Worm (Caenorhabditis elegans): ENCODE results near the gene K09C6.2.

Gene K09C6.2

ce11 chrV:854966-855365 is 1.7 kb upstream of the K09C6.2 start, which contains the start of gene K09C6.9:
Gene K09C6.9, minus strand, starts transcription at chrV:855066.
- TF ChIP-seq egl-27 (tag; optimal IDR thresholded peaks at IDR 0.05): no peak
- TF ChIP-seq eor-1 (tag; optimal IDR thresholded peaks at IDR 0.05): no peak
- no peak for TF ChIP-seq elt-1 (tag; optimal IDR thresholded peaks at IDR 0.05)
- TF ChIP-seq ceh-28 (tag; optimal IDR thresholded peaks at IDR 0.05): no peak
- no peak for TF ChIP-seq mml-1 (tag; optimal IDR thresholded peaks at IDR 0.05)
- no peak for TF ChIP-seq nhr-12 (tag; optimal IDR thresholded peaks at IDR 0.05)
- no peak for TF ChIP-seq nhr-28 (tag; optimal IDR thresholded peaks at IDR 0.05)
- TF ChIP-seq zag-1 (tag; optimal IDR thresholded peaks at IDR 0.05): no peak
- TF ChIP-seq pqm-1 (tag; optimal IDR thresholded peaks at IDR 0.05): no peak
- no peak for TF ChIP-seq aly-2 (tag; optimal IDR thresholded peaks at IDR 0.05)
- no peak for TF ChIP-seq ztf-4 (tag; optimal IDR thresholded peaks at IDR 0.05)
- TF ChIP-seq elt-2 (tag; optimal IDR thresholded peaks at IDR 0.05): no peak
- TF ChIP-seq fkh-10 (GFP tag; optimal IDR thresholded peaks at IDR 0.05): no peak
- TF ChIP-seq lin-15B (tag; optimal IDR thresholded peaks at IDR 0.05): no peak
- TF ChIP-seq elt-3 (tag; optimal IDR thresholded peaks at IDR 0.05): no peak
- no peak for TF ChIP-seq mdl-1 (tag; optimal IDR thresholded peaks at IDR 0.05)
- TF ChIP-seq skn-1 (tag; optimal IDR thresholded peaks at IDR 0.05): no peak
- no peak for TF ChIP-seq unc-62 (GFP tag; optimal IDR thresholded peaks at IDR 0.05)

DNA sequence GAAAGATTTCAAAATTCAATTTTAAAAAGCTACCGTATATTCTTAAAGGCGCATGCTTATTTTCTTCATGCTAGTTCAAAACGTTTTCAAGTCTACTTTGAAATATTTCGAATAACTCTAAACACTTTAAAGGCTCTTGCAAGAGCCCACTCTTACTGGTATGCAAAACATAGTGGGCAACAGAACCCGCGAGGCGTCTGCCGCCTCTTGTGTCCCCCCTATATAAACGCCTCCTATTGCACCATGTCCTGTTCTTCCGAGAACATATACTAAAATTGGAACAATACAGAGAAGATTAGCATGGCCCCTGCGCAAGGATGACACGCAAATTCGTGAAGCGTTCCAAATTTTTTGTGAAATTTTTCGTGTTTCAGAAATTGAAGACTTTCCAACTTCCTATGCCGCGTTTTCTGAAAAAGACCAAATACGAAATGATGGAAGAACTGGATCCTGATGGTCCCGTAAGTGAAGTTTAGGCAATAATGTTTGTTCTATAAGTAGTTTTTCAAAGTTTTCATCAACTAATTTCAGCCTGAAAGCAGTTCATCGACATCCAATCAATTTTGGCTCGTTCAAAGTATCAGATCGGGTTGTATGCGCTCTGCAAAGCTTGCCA is 2.3 kb downstream of the K09C6.2 start:
- no peak for TF ChIP-seq ama-1 (optimal IDR thresholded peaks at IDR 0.05)
- TF ChIP-seq snpc-4 (tag; optimal IDR thresholded peaks at IDR 0.05): peak; percentile 84

DNA sequence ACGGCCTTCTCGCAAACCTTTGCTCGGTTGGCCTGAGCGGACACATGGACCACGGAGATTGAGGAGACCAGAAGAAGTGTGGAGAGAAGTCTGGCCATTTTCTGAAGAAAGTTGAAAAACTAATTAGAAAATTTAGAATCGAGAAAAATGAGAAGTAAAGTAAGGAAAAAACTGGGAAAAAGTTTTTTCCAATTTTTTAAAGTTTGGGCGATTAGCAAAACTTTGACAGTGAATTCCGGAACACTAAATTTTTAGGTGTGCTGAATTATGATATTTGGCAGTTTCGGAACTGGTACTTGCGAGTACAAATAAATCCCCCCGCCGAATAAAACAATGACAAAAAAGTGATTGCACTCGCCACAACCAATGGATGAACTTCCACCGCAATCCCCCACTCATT is 10.1 kb downstream of the K09C6.2 start, which contains the start of gene T02B11.3:
Gene T02B11.3 (minus strand): TSS at position 101 of the 400 bp plus-strand sequence.
- TF ChIP-seq nhr-237 (tag; optimal IDR thresholded peaks at IDR 0.05): no peak
- no peak for TF ChIP-seq elt-2 (tag; optimal IDR thresholded peaks at IDR 0.05)
- TF ChIP-seq fkh-2 (tag; optimal IDR thresholded peaks at IDR 0.05): no peak
- TF ChIP-seq unc-39 (tag; optimal IDR thresholded peaks at IDR 0.05): no peak
- TF ChIP-seq daf-12 (tag; optimal IDR thresholded peaks at IDR 0.05): no peak
- TF ChIP-seq ceh-28 (tag; optimal IDR thresholded peaks at IDR 0.05): no peak

DNA sequence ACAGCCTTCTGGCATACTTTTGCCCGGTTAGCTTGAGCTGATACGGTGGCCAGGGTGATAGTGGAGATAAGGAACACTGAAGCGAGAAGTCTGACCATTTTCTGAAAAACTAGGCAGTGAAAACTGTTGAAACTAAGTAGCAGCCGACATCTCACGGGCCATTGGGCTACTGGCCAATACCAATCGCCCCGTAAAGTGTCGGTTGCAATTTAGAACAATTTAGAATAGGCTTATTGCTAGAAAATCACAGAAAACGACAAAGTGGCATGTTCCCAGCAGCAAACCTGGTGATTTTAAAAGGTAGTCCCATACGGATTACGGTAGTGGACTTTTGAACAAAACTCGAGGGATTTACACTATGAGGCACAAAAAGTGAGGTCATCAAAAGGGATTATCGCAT is 14.4 kb downstream of the K09C6.2 start, which contains the start of gene T02B11.4:
Gene T02B11.4 (minus strand): TSS at position 101 of the 400 bp plus-strand sequence.
- TF ChIP-seq nhr-23 (tag; optimal IDR thresholded peaks at IDR 0.05) (no peak), ama-1 (optimal IDR thresholded peaks at IDR 0.05) (no peak), ZK546.5 (tag; optimal IDR thresholded peaks at IDR 0.05) (no peak), unc-39 (tag; optimal IDR thresholded peaks at IDR 0.05) (no peak), lsy-12 (tag; optimal IDR thresholded peaks at IDR 0.05) (no peak), nhr-28 (tag; optimal IDR thresholded peaks at IDR 0.05) (no peak), aly-2 (tag; optimal IDR thresholded peaks at IDR 0.05) (no peak), elt-2 (tag; optimal IDR thresholded peaks at IDR 0.05) (no peak), elt-1 (tag; optimal IDR thresholded peaks at IDR 0.05) (no peak), pha-4 (tag; optimal IDR thresholded peaks at IDR 0.05) (no peak), unc-62 (GFP tag; optimal IDR thresholded peaks at IDR 0.05) (no peak), mdl-1 (tag; optimal IDR thresholded peaks at IDR 0.05) (no peak), nhr-237 (tag; optimal IDR thresholded peaks at IDR 0.05) (no peak), pqm-1 (tag; optimal IDR thresholded peaks at IDR 0.05) (no peak), nhr-67 (tag; optimal IDR thresholded peaks at IDR 0.05) (no peak), R02D3.7 (tag; optimal IDR thresholded peaks at IDR 0.05) (no peak)

DNA sequence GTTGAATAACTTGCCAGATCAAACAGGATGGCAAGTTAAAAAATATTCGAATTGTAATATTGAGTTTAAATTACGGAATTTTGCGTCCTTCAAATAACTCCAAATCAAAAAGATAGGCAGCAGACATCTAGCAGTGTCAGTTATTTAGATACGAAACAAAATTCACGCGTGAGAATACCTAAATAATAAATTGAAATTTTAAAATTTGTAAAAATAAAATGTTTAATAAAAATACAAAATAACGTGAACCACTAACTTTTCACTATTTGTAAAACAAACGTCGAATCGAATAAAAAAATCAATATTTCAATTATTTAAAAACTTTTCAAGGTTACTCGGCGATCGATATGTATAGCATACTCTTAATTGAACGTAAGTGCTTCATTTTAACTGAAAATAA is 19.3 kb downstream of the K09C6.2 start, which contains the start of gene T02B11.9:
Gene T02B11.9 (plus strand): TSS at position 301 of the 400 bp plus-strand sequence.
- TF ChIP-seq lin-15B (tag; optimal IDR thresholded peaks at IDR 0.05) (no peak), nhr-67 (tag; optimal IDR thresholded peaks at IDR 0.05) (no peak), ztf-11 (tag; optimal IDR thresholded peaks at IDR 0.05) (no peak), elt-1 (tag; optimal IDR thresholded peaks at IDR 0.05) (no peak), ceh-82 (tag; optimal IDR thresholded peaks at IDR 0.05) (no peak), egl-27 (tag; optimal IDR thresholded peaks at IDR 0.05) (no peak), nhr-11 (tag; optimal IDR thresholded peaks at IDR 0.05) (no peak), zag-1 (tag; optimal IDR thresholded peaks at IDR 0.05) (no peak), fkh-2 (tag; optimal IDR thresholded peaks at IDR 0.05) (no peak), snpc-4 (tag; optimal IDR thresholded peaks at IDR 0.05) (no peak), lsy-12 (tag; optimal IDR thresholded peaks at IDR 0.05) (no peak), nhr-237 (tag; optimal IDR thresholded peaks at IDR 0.05) (no peak)

Data from whole organism, L3 larva.